Worm (Caenorhabditis elegans) whole organism, L1 larva: ENCODE data around the gene T13H5.8.

Experiments
- C04F5.9 ChIP-seq: sonication (generic microtip); optimal IDR thresholded peaks from 2 replicates; lab custom pipeline; 2016; ENCODE audit warnings: missing genetic modification characterization, missing compliant biosample characterization
- F16B12.6 ChIP-seq: fragments of 150-350 bp; optimal IDR thresholded peaks from 2 replicates; lab custom pipeline; 2014; ENCODE audit warnings: missing biosample characterization, missing genetic modification characterization
- ama-1 ChIP-seq: fragments of 150-350 bp; optimal IDR thresholded peaks from 2 replicates; lab custom pipeline; 2014
- blmp-1 ChIP-seq: fragments of 150-350 bp; optimal IDR thresholded peaks from 2 replicates; lab custom pipeline; 2014; ENCODE audit warnings: missing biosample characterization, missing genetic modification characterization
- ceh-63 ChIP-seq: fragments of 200-800 bp; sonication (Bioruptor generic); optimal IDR thresholded peaks from 2 replicates; lab custom pipeline; 2018; ENCODE audit warnings: mild to moderate bottlenecking, missing genetic modification characterization, missing compliant biosample characterization
- ceh-88 ChIP-seq: fragments of 200-800 bp; sonication (Bioruptor generic); IDR thresholded peaks from 2 replicates; pipeline ENCODE4 v1.3.6; 2022; ENCODE audit warnings: missing genetic modification characterization, missing compliant biosample characterization
- ceh-90 ChIP-seq: sonication (generic microtip); optimal IDR thresholded peaks from 2 replicates; lab custom pipeline; 2016; ENCODE audit warnings: missing genetic modification characterization, missing compliant biosample characterization
- dsc-1 ChIP-seq: sonication (generic microtip); optimal IDR thresholded peaks from 2 replicates; lab custom pipeline; 2016; ENCODE audit warnings: mild to moderate bottlenecking, missing genetic modification characterization, missing compliant biosample characterization
- egl-27 ChIP-seq, 2 experiments: fragments of 150-350 bp in 1 of 2; sonication (generic microtip); optimal IDR thresholded peaks; 3 replicates each; lab custom pipeline; 2017 to 2018; ENCODE audit warnings: missing biosample characterization in 2 of 2, missing genetic modification characterization in 2 of 2, missing genetic modification reagents in 2 of 2
- elt-3 ChIP-seq, 6 experiments: fragments of 150-350 bp in 1 of 6; sonication (generic microtip); optimal IDR thresholded peaks; 2 replicates each; lab custom pipeline; 2017 to 2018; ENCODE audit warnings: missing biosample characterization in 6 of 6, missing genetic modification characterization in 6 of 6, inconsistent platforms in 1 of 6
- fkh-10 ChIP-seq: sonication (generic microtip); optimal IDR thresholded peaks from 2 replicates; lab custom pipeline; 2017; ENCODE audit warnings: missing biosample characterization, missing genetic modification reagents, missing genetic modification characterization
- fos-1 ChIP-seq: fragments of 150-350 bp; optimal IDR thresholded peaks from 2 replicates; lab custom pipeline; 2014; ENCODE audit warnings: missing biosample characterization, missing genetic modification characterization
- hpl-2 ChIP-seq: fragments of 150-350 bp; optimal IDR thresholded peaks from 2 replicates; lab custom pipeline; 2014; ENCODE audit warnings: missing biosample characterization, missing genetic modification reagents, missing genetic modification characterization
- isw-1 ChIP-seq: fragments of 200-800 bp; sonication (Bioruptor generic); IDR thresholded peaks from 2 replicates; pipeline ENCODE4 v1.3.6; 2022; ENCODE audit warnings: missing genetic modification characterization, missing compliant biosample characterization
- jun-1 ChIP-seq: fragments of 150-350 bp; optimal IDR thresholded peaks from 2 replicates; lab custom pipeline; 2014; ENCODE audit warnings: missing biosample characterization, missing genetic modification reagents, missing genetic modification characterization
- lin-14 ChIP-seq: fragments of 200-800 bp; sonication (Bioruptor generic); optimal IDR thresholded peaks from 2 replicates; lab custom pipeline; 2018; ENCODE audit warnings: mild to moderate bottlenecking, missing genetic modification characterization, moderate library complexity, missing compliant biosample characterization
- lir-3 ChIP-seq: sonication (generic microtip); optimal IDR thresholded peaks from 2 replicates; lab custom pipeline; 2016; ENCODE audit warnings: mild to moderate bottlenecking, missing genetic modification characterization, moderate library complexity, missing compliant biosample characterization; ENCODE audit not compliant: poor library complexity
- lsy-2 ChIP-seq, 2 experiments: fragments of 150-350 bp; optimal IDR thresholded peaks; 2 replicates each; lab custom pipeline; 2014; ENCODE audit warnings: missing biosample characterization in 2 of 2, missing genetic modification characterization in 2 of 2
- mab-9 ChIP-seq: fragments of 200-800 bp; sonication (Bioruptor generic); IDR thresholded peaks from 2 replicates; pipeline ENCODE4 v1.3.6; 2022; ENCODE audit warnings: missing genetic modification reagents, missing genetic modification characterization, missing compliant biosample characterization
- mdl-1 ChIP-seq, 2 experiments: fragments of 150-350 bp; optimal IDR thresholded peaks; 2 replicates each; lab custom pipeline; 2014 to 2017; ENCODE audit warnings: missing biosample characterization in 2 of 2, missing genetic modification characterization in 2 of 2, inconsistent platforms in 1 of 2
- mep-1 ChIP-seq: fragments of 150-350 bp; optimal IDR thresholded peaks from 2 replicates; lab custom pipeline; 2014; ENCODE audit warnings: missing biosample characterization, missing genetic modification characterization
- nhr-20 ChIP-seq: sonication (generic microtip); optimal IDR thresholded peaks from 2 replicates; lab custom pipeline; 2016; ENCODE audit warnings: mild to moderate bottlenecking, missing genetic modification characterization, missing compliant biosample characterization
- nhr-237 ChIP-seq: fragments of 150-350 bp; optimal IDR thresholded peaks from 2 replicates; lab custom pipeline; 2014; ENCODE audit warnings: missing biosample characterization, missing genetic modification characterization
- nhr-28 ChIP-seq: fragments of 150-350 bp; optimal IDR thresholded peaks from 2 replicates; lab custom pipeline; 2014; ENCODE audit warnings: missing biosample characterization, missing genetic modification characterization
- nhr-71 ChIP-seq: sonication (generic microtip); optimal IDR thresholded peaks from 2 replicates; lab custom pipeline; 2016; ENCODE audit warnings: mild to moderate bottlenecking, missing genetic modification characterization, moderate library complexity, missing compliant biosample characterization
- nhr-76 ChIP-seq: sonication (generic microtip); optimal IDR thresholded peaks from 2 replicates; lab custom pipeline; 2017; ENCODE audit warnings: missing biosample characterization, missing genetic modification characterization
- nhr-85 ChIP-seq: sonication (generic microtip); peaks from one replicate; lab custom pipeline; 2016; ENCODE audit warnings: missing genetic modification characterization, inconsistent platforms, missing compliant biosample characterization
- pax-3 ChIP-seq: fragments of 200-800 bp; sonication (Bioruptor generic); optimal IDR thresholded peaks from 2 replicates; lab custom pipeline; 2018; ENCODE audit warnings: mild to moderate bottlenecking, missing genetic modification characterization, moderate library complexity, missing compliant biosample characterization
- skn-1 ChIP-seq: fragments of 150-350 bp; optimal IDR thresholded peaks from 2 replicates; lab custom pipeline; 2014; ENCODE audit warnings: missing biosample characterization, missing genetic modification characterization
- snu-23 ChIP-seq: sonication (generic microtip); optimal IDR thresholded peaks from 2 replicates; lab custom pipeline; 2016; ENCODE audit warnings: missing genetic modification characterization, missing compliant biosample characterization
- sox-4 ChIP-seq: sonication (generic microtip); optimal IDR thresholded peaks from 2 replicates; lab custom pipeline; 2016; ENCODE audit warnings: missing genetic modification characterization, missing compliant biosample characterization
- swsn-7 ChIP-seq: sonication (generic microtip); optimal IDR thresholded peaks from 2 replicates; lab custom pipeline; 2016; ENCODE audit warnings: missing genetic modification characterization, missing compliant biosample characterization
- tlp-1 ChIP-seq: fragments of 150-350 bp; optimal IDR thresholded peaks from 2 replicates; lab custom pipeline; 2014; ENCODE audit warnings: missing biosample characterization, missing genetic modification characterization
- unc-130 ChIP-seq: fragments of 150-350 bp; optimal IDR thresholded peaks from 2 replicates; lab custom pipeline; 2017; ENCODE audit warnings: missing biosample characterization, missing genetic modification characterization, inconsistent platforms
- unc-86 ChIP-seq: sonication (generic microtip); optimal IDR thresholded peaks from 2 replicates; lab custom pipeline; 2016; ENCODE audit warnings: missing genetic modification characterization, missing compliant biosample characterization
- unc-98 ChIP-seq: fragments of 200-800 bp; sonication (Bioruptor generic); IDR thresholded peaks from 2 replicates; pipeline ENCODE4 v1.3.6; 2022; ENCODE audit warnings: missing genetic modification characterization, missing compliant biosample characterization
- zip-4 ChIP-seq: fragments of 200-800 bp; sonication (Bioruptor generic); optimal IDR thresholded peaks from 2 replicates; lab custom pipeline; 2018; ENCODE audit warnings: mild to moderate bottlenecking, missing genetic modification characterization, moderate library complexity, missing compliant biosample characterization
- ztf-4 ChIP-seq: fragments of 150-350 bp; optimal IDR thresholded peaks from 2 replicates; lab custom pipeline; 2014; ENCODE audit warnings: missing biosample characterization, missing genetic modification characterization

T13H5.8 gene

DNA sequence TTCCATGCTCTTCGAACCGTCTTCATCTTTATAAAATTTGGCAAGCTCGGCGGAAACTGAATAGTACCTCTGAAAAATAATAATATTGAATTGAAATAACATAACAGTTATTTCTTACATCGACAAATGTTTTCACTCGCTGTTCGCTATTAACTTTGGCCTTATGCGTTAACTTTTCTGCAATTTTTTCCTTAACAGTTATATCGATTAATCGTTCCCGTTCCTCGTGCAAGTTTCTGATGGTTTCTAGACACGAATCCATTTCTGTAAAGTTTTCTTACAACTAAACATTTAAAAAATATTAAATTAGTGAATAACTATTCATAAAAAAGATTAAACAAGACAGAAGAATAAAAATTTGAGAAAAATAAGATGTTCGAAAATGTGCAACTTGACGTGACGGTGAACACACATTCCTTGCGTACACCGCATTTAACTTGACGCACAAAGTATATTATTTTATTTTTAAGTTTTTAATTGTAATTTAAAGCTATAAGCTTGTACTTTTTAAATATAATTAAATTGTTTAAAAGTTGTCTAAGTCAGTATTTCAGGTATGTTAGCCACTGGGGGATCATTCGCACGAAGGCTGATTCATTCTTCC is 6.9 kb downstream of the T13H5.8 start, which contains the start of the genes prp-9 and mrps-18B (continued):
- peak; percentile 47 for TF ChIP-seq lin-14 (GFP tag; lab: Kevin White, UChicago)
- no peak for TF ChIP-seq C04F5.9
- TF ChIP-seq fos-1 (tag; lab: Kevin White, UChicago) = no peak
- TF ChIP-seq nhr-20 (tag; lab: Kevin White, UChicago) = peak; percentile 35
- TF ChIP-seq isw-1 (GFP tag; lab: Robert Waterston, UW) = no peak
- peak; percentile 60 for TF ChIP-seq snu-23 (GFP tag; lab: Kevin White, UChicago)
- no peak for TF ChIP-seq ztf-4 (tag; lab: Kevin White, UChicago)
- peak; percentile 6 for TF ChIP-seq skn-1
- TF ChIP-seq unc-86 (tag; lab: Kevin White, UChicago) = no peak
- no peak for TF ChIP-seq mdl-1 (tag; optimal IDR thresholded peaks at IDR 0.05; lab: Kevin White, UChicago)
- no peak for TF ChIP-seq hpl-2 (GFP tag; lab: Kevin White, UChicago)
- no peak for TF ChIP-seq ceh-90 (tag; lab: Kevin White, UChicago)
- TF ChIP-seq unc-98 (GFP tag; lab: Robert Waterston, UW) = no peak
- peak; percentile 23 for TF ChIP-seq lir-3 (tag; lab: Kevin White, UChicago)
- no peak for TF ChIP-seq pax-3 (tag; lab: Kevin White, UChicago)
- peak; percentile 65 to 73 for TF ChIP-seq lsy-2 (tag; optimal IDR thresholded peaks at IDR 0.05; lab: Kevin White, UChicago)
- no peak for TF ChIP-seq tlp-1 (tag; lab: Kevin White, UChicago)
- no peak for TF ChIP-seq nhr-28 (tag; lab: Kevin White, UChicago)
- TF ChIP-seq unc-130 (tag; lab: Kevin White, UChicago) = peak; percentile 75
- TF ChIP-seq dsc-1 = no peak
- TF ChIP-seq nhr-76 (tag; lab: Kevin White, UChicago) = no peak
- no peak for TF ChIP-seq nhr-237 (tag; lab: Kevin White, UChicago)
- peak; percentile 41 for TF ChIP-seq swsn-7
- no peak for TF ChIP-seq mab-9 (GFP tag; lab: Robert Waterston, UW)
- no peak for TF ChIP-seq ceh-88
- no peak for TF ChIP-seq jun-1
- TF ChIP-seq nhr-71 (tag; lab: Kevin White, UChicago) = peak; percentile 34
- TF ChIP-seq ama-1 (lab: Kevin White, UChicago) = no peak
- TF ChIP-seq zip-4 (GFP tag; lab: Kevin White, UChicago) = no peak
- peak; percentile 83 for TF ChIP-seq F16B12.6 (tag; lab: Kevin White, UChicago)
- TF ChIP-seq sox-4 (tag; lab: Kevin White, UChicago) = no peak
- TF ChIP-seq fkh-10 (GFP tag; lab: Kevin White, UChicago) = no peak
- no peak for TF ChIP-seq ceh-63 (GFP tag; lab: Kevin White, UChicago)

DNA sequence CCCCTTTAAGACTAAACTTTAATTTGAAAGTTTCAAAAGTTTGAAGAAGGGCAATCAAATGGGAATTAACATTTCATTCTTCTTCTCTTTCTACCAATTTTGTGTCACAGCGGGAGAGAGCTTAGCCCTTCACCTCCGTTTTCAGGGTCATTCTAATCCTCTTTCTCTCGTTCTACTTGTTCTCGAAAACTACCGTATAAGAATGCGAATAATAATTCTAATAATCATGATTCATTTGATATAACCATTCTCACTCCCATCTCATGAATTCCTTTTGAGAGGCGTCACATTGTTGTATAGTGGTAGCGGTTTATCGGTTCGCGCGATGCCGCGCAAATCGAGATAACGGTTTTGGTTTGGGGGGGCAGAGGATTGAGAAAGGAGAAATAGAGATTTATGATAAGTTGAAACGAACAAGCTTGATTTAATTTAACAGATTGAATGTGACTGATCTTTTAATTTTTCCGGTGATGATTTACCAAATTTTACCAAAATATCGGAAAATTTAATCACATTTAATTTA is 10.9 kb downstream of the T13H5.8 start:
- TF ChIP-seq egl-27 (tag; optimal IDR thresholded peaks at IDR 0.05; lab: Kevin White, UChicago) = no peak
- no peak for TF ChIP-seq unc-98 (GFP tag; lab: Robert Waterston, UW)
- no peak for TF ChIP-seq F16B12.6 (tag; lab: Kevin White, UChicago)
- TF ChIP-seq fkh-10 (GFP tag; lab: Kevin White, UChicago) = no peak
- TF ChIP-seq mep-1 (tag; lab: Kevin White, UChicago) = peak; percentile 9
- peak; percentile 60 for TF ChIP-seq nhr-85 (tag; lab: Kevin White, UChicago)
- peak; percentile 13 for TF ChIP-seq snu-23 (GFP tag; lab: Kevin White, UChicago)
- TF ChIP-seq blmp-1 (tag; lab: Kevin White, UChicago) = peak; percentile 75
- TF ChIP-seq lsy-2 (tag; optimal IDR thresholded peaks at IDR 0.05; lab: Kevin White, UChicago) = peak in 1 of 2 experiments; percentile 13
- TF ChIP-seq elt-3 (tag; optimal IDR thresholded peaks at IDR 0.05; lab: Kevin White, UChicago) = peak in 1 of 6 experiments; percentile 29
- TF ChIP-seq lin-14 (GFP tag; lab: Kevin White, UChicago) = peak; percentile 2
